Worm (Caenorhabditis elegans): ENCODE results near the gene F53H4.3.

DNA sequence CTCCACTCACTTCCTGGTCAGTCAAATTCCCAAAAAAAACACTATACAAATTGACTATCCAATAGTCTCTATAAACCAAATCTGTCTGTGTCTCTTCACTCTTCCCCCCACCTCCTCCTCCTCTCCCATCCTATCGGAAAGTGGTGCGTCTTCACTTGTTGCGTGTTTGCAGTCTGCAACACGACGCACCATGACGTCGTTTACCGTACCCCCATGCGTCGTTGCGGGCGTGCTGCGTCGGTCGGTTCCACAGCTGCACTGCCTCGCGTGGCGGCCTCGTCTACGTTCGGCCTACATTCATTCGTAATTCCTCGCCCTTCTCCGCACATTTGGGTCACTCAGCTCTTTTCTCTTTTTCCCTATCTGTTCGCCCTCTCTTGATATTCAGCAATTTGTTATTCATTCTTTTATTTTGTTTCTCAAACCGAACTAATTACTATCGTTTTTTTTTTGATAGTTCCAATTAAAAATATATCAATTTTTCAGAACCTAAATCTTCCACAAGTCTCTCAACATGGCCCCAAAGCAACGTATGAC lies 46.2 kb downstream of the F53H4.3 start, which contains the start of gene serp-1.1:
- TF ChIP-seq ama-1 (optimal IDR thresholded peaks at IDR 0.05) (no peak), ama-1 (GFP tag; optimal IDR thresholded peaks at IDR 0.05) (no peak), sptf-2 (GFP tag; optimal IDR thresholded peaks at IDR 0.05) (peak; percentile 59), ceh-91 (GFP tag; IDR thresholded peaks at IDR 0.05) (0 out of 2 replicates have a peak, but pooled peaks have one; percentile 35), tbp1 (GFP tag; optimal IDR thresholded peaks at IDR 0.05) (peak; percentile 77), hlh-12 (tag; optimal IDR thresholded peaks at IDR 0.05) (no peak), D2030.7 (GFP tag; IDR thresholded peaks at IDR 0.05) (peak; percentile 39; the same call in 1 of the 2 replicates), lin-35 (GFP tag; optimal IDR thresholded peaks at IDR 0.05) (peak in 2 of 3 experiments; percentile 61 to 90), aptf-2 (GFP tag; conservative IDR thresholded peaks at IDR 0.05) (peak; percentile 64; the same call in 1 of the 2 replicates), pbrm-1 (GFP tag; IDR thresholded peaks at IDR 0.05) (peak; percentile 96), sdz-38 (tag; optimal IDR thresholded peaks at IDR 0.05) (no peak), B0336.3 (GFP tag; IDR thresholded peaks at IDR 0.05) (peak; percentile 97), mes-4 (tag; optimal IDR thresholded peaks at IDR 0.05) (no peak), C06A6.2 (GFP tag; conservative IDR thresholded peaks at IDR 0.05) (peak; percentile 95)

All from whole organism, young adult.